Worm (Caenorhabditis elegans) whole organism, young adult: Measurements from ENCODE around the gene F22E12.1.
"Not testable (repeated sequence)": the region's sequence is repeated elsewhere in the genome, so short reads cannot be mapped to it uniquely, and the experiment has no call there.

ENCODE experiments used
- F52B5.7 ChIP-seq: sonication (generic microtip); optimal IDR thresholded peaks from 2 replicates; lab custom pipeline; 2016; ENCODE audit warnings: mild to moderate bottlenecking, missing genetic modification characterization, missing compliant biosample characterization
- Y53G8AR.9 ChIP-seq: fragments of 200-800 bp; sonication (Bioruptor generic); conservative IDR thresholded peaks from 2 replicates; pipeline ENCODE4 v1.3.6; 2022; ENCODE audit warnings: missing genetic modification reagents, missing genetic modification characterization, missing compliant biosample characterization
- ama-1 ChIP-seq, 3 experiments: fragments of 150-350 bp in 1 of 3; sonication (generic microtip) in 2 of 3; optimal IDR thresholded peaks; 2 replicates each; lab custom pipeline; 2014 to 2018; ENCODE audit warnings: missing biosample characterization in 2 of 3, missing genetic modification characterization in 2 of 3, missing genetic modification reagents in 2 of 3
- aptf-2 ChIP-seq: fragments of 200-800 bp; sonication (Bioruptor generic); conservative IDR thresholded peaks from 2 replicates; pipeline ENCODE4 v1.3.6; 2022; ENCODE audit warnings: missing genetic modification reagents, missing genetic modification characterization, missing compliant biosample characterization
- nfya-1 ChIP-seq: sonication (generic microtip); optimal IDR thresholded peaks from 2 replicates; lab custom pipeline; 2017; ENCODE audit warnings: antibody characterized with exemption, missing compliant biosample characterization, missing genetic modification characterization, borderline replicate concordance; ENCODE audit not compliant: insufficient read depth
- nhr-120 ChIP-seq: fragments of 200-800 bp; sonication (Bioruptor generic); IDR thresholded peaks from 2 replicates; pipeline ENCODE4 v1.3.6; 2022; ENCODE audit warnings: missing genetic modification characterization, missing compliant biosample characterization

- not testable (repeated sequence) for TF ChIP-seq nfya-1 (tag; lab: Kevin White, UChicago); nhr-120; aptf-2 (GFP tag; lab: Robert Waterston, UW); F52B5.7 (tag; lab: Kevin White, UChicago); ama-1 (optimal IDR thresholded peaks at IDR 0.05; lab: Kevin White, UChicago); ama-1 (GFP tag; optimal IDR thresholded peaks at IDR 0.05; lab: Kevin White, UChicago)
- 0 out of 2 replicates have a peak, but pooled peaks have one; percentile 16 for TF ChIP-seq Y53G8AR.9
Measured at ce11 chrV:10449302-10449701, 7.8 kb downstream of the F22E12.1 start.
